ENCODE assay signal across 1 fruit fly cellular context in genomic region chr3L:11366422-11366821, dm6.
TF ChIP-seq lines count a peak whose summit lies in the region.

No protein-coding gene starts in this region.

TF ChIP-seq in whole organism, embryonic, 481 proteins besides CTCF, POLR2A, EP300 and RAD21 (continued from another document):
- TF ChIP-seq CG17802 (tag; optimal IDR thresholded peaks at IDR 0.05; lab: Kevin White, UChicago) (no peak), CG8478 (optimal IDR thresholded peaks at IDR 0.05; lab: Kevin White, UChicago) (no peak), Optix (GFP tag; IDR thresholded peaks at IDR 0.05; lab: Robert Waterston, UW) (0 out of 3 replicates have a peak, but pooled peaks have one; percentile 23), CG17612 (GFP tag; IDR thresholded peaks at IDR 0.05; lab: Robert Waterston, UW) (no peak), cad (GFP tag; optimal IDR thresholded peaks at IDR 0.05; lab: Kevin White, UChicago) (no peak), Rfx (GFP tag; IDR thresholded peaks at IDR 0.05; lab: Robert Waterston, UW) (0 out of 2 replicates have a peak, but pooled peaks have one; percentile 23), stwl (tag; optimal IDR thresholded peaks at IDR 0.05; lab: Kevin White, UChicago) (no peak), Xbp1 (GFP tag; optimal IDR thresholded peaks at IDR 0.05; lab: Kevin White, UChicago) (no peak), dysf (GFP tag; IDR thresholded peaks at IDR 0.05; lab: Robert Waterston, UW) (0 out of 3 replicates have a peak, but pooled peaks have one; percentile 14), crol (GFP tag; IDR thresholded peaks at IDR 0.05; lab: Robert Waterston, UW) (peak; percentile 86), Gug (GFP tag; IDR thresholded peaks at IDR 0.05; lab: Robert Waterston, UW) (no peak), danr (GFP tag; IDR thresholded peaks at IDR 0.05; lab: Robert Waterston, UW) (0 out of 2 replicates have a peak, but pooled peaks have one; percentile 37), Lim3 (GFP tag; IDR thresholded peaks at IDR 0.05; lab: Robert Waterston, UW) (no peak), Awh (GFP tag; IDR thresholded peaks at IDR 0.05; lab: Robert Waterston, UW) (0 out of 2 replicates have a peak, but pooled peaks have one; percentile 30), CG15011 (GFP tag; optimal IDR thresholded peaks at IDR 0.05; lab: Kevin White, UChicago) (no peak), CG30020 (tag; optimal IDR thresholded peaks at IDR 0.05; lab: Kevin White, UChicago) (no peak), dmrt11E (tag; optimal IDR thresholded peaks at IDR 0.05; lab: Kevin White, UChicago) (no peak), CG7357 (GFP tag; IDR thresholded peaks at IDR 0.05; lab: Robert Waterston, UW) (no peak), Aef1 (GFP tag; IDR thresholded peaks at IDR 0.05; lab: Robert Waterston, UW) (no peak), CG8290 (GFP tag; optimal IDR thresholded peaks at IDR 0.05; lab: Kevin White, UChicago) (no peak), CG8290 (tag; optimal IDR thresholded peaks at IDR 0.05; lab: Kevin White, UChicago) (peak in 1 of 2 experiments; percentile 51), vfl (GFP tag; optimal IDR thresholded peaks at IDR 0.05; lab: Kevin White, UChicago) (no peak), CG12942 (GFP tag; optimal IDR thresholded peaks at IDR 0.05; lab: Kevin White, UChicago) (no peak), CG6175 (GFP tag; IDR thresholded peaks at IDR 0.05; lab: Robert Waterston, UW) (peak; percentile 78), lov (optimal IDR thresholded peaks at IDR 0.05; lab: Kevin White, UChicago) (no peak), lov (GFP tag; IDR thresholded peaks at IDR 0.05; lab: Robert Waterston, UW) (peak; percentile 60; the same call in 2 of the 3 replicates)
